Fruit fly (Drosophila melanogaster) whole organism, embryonic: ENCODE measurements around the gene CG10669.

Experiments
- ATbp ChIP-seq: fragments of 200-800 bp; sonication (Bioruptor generic); optimal IDR thresholded peaks from 2 replicates; lab custom pipeline; 2017; ENCODE audit warnings: missing biosample characterization, mild to moderate bottlenecking, missing genetic modification characterization, missing genetic modification reagents
- CG10543 ChIP-seq: fragments of 200-800 bp; sonication (Bioruptor generic); optimal IDR thresholded peaks from 3 replicates; lab custom pipeline; 2017; ENCODE audit warnings: missing biosample characterization, mild to moderate bottlenecking, missing genetic modification characterization, moderate library complexity
- CG10654 ChIP-seq: fragments of 200-800 bp; sonication (Bioruptor generic); optimal IDR thresholded peaks from 2 replicates; lab custom pipeline; 2016; ENCODE audit warnings: missing biosample characterization, missing genetic modification characterization
- CG11723 ChIP-seq: fragments of 200-800 bp; sonication (Bioruptor generic); optimal IDR thresholded peaks from 2 replicates; lab custom pipeline; 2017; ENCODE audit warnings: missing biosample characterization, mild to moderate bottlenecking, missing genetic modification characterization
- CG12744 ChIP-seq: fragments of 200-800 bp; sonication (Bioruptor generic); optimal IDR thresholded peaks from 2 replicates; lab custom pipeline; 2016; ENCODE audit warnings: missing biosample characterization, missing genetic modification characterization
- CG12769 ChIP-seq: fragments of 200-800 bp; sonication (Bioruptor generic); optimal IDR thresholded peaks from 2 replicates; lab custom pipeline; 2019; ENCODE audit warnings: missing biosample characterization, mild to moderate bottlenecking, missing genetic modification characterization, moderate library complexity
- CG13894 ChIP-seq: fragments of 200-800 bp; sonication (Bioruptor generic); optimal IDR thresholded peaks from 3 replicates; lab custom pipeline; 2018; ENCODE audit warnings: missing biosample characterization, mild to moderate bottlenecking, missing genetic modification characterization, moderate library complexity
- CG15011 ChIP-seq: fragments of 200-800 bp; sonication (Bioruptor generic); optimal IDR thresholded peaks from 3 replicates; lab custom pipeline; 2018; ENCODE audit warnings: missing biosample characterization, mild to moderate bottlenecking, missing genetic modification characterization
- CG15269 ChIP-seq: fragments of 200-800 bp; sonication (Bioruptor generic); optimal IDR thresholded peaks from 2 replicates; lab custom pipeline; 2018; ENCODE audit warnings: missing biosample characterization, mild to moderate bottlenecking, missing genetic modification characterization, moderate library complexity
- CG31365 ChIP-seq: fragments of 200-800 bp; sonication (Bioruptor generic); optimal IDR thresholded peaks from 2 replicates; lab custom pipeline; 2018; ENCODE audit warnings: missing biosample characterization, mild to moderate bottlenecking, missing genetic modification characterization
- CG31441 ChIP-seq: fragments of 200-800 bp; sonication (Bioruptor generic); IDR thresholded peaks from 2 replicates; pipeline ENCODE4 v1.3.6; 2022; ENCODE audit warnings: missing biosample characterization, missing genetic modification characterization
- CG3995 ChIP-seq: fragments of 200-800 bp; sonication (Bioruptor generic); optimal IDR thresholded peaks from 3 replicates; lab custom pipeline; 2016; ENCODE audit warnings: missing biosample characterization, missing genetic modification characterization
- CG8281 ChIP-seq: fragments of 200-800 bp; sonication (Bioruptor generic); optimal IDR thresholded peaks from 2 replicates; lab custom pipeline; 2018; ENCODE audit warnings: missing biosample characterization, mild to moderate bottlenecking, missing genetic modification characterization, moderate library complexity
- CG8290 ChIP-seq, 3 experiments: fragments of 200-800 bp; sonication (Bioruptor generic); optimal IDR thresholded peaks; 2 replicates each; lab custom pipeline; 2016 to 2019; ENCODE audit warnings: missing biosample characterization in 3 of 3, missing genetic modification characterization in 3 of 3, mild to moderate bottlenecking in 2 of 3, moderate library complexity in 1 of 3
- Dbx ChIP-seq: fragments of 200-800 bp; sonication (Bioruptor generic); IDR thresholded peaks from 3 replicates; pipeline ENCODE4 v1.3.6; 2022; ENCODE audit warnings: missing biosample characterization, missing genetic modification characterization
- Dip2 ChIP-seq: fragments of 200-800 bp; sonication (Bioruptor generic); IDR thresholded peaks from 2 replicates; pipeline ENCODE4 v1.3.6; 2022; ENCODE audit warnings: missing biosample characterization, missing genetic modification characterization
- Drgx ChIP-seq: fragments of 200-800 bp; sonication (Bioruptor generic); IDR thresholded peaks from 2 replicates; pipeline ENCODE4 v1.3.6; 2022; ENCODE audit warnings: missing biosample characterization, missing genetic modification characterization
- Ets65A ChIP-seq: fragments of 200-800 bp; sonication (Bioruptor generic); peaks from one replicate; lab custom pipeline; 2016; ENCODE audit warnings: missing biosample characterization, missing genetic modification characterization
- HLH54F ChIP-seq: fragments of 200-800 bp; sonication (Bioruptor generic); optimal IDR thresholded peaks from 3 replicates; lab custom pipeline; 2016; ENCODE audit warnings: missing biosample characterization, missing genetic modification characterization
- HLHmδ ChIP-seq: fragments of 200-800 bp; sonication (Bioruptor generic); optimal IDR thresholded peaks from 2 replicates; lab custom pipeline; 2018; ENCODE audit warnings: missing biosample characterization, mild to moderate bottlenecking, missing genetic modification characterization, moderate library complexity
- Hey ChIP-seq: fragments of 200-800 bp; sonication (Bioruptor generic); optimal IDR thresholded peaks from 3 replicates; lab custom pipeline; 2018; ENCODE audit warnings: missing biosample characterization, mild to moderate bottlenecking, missing genetic modification characterization
- Hr39 ChIP-seq: fragments of >200 bp; optimal IDR thresholded peaks from 2 replicates; lab custom pipeline; 2017
- Hsf ChIP-seq: fragments of 200-800 bp; sonication (Bioruptor generic); optimal IDR thresholded peaks from 3 replicates; lab custom pipeline; 2016; ENCODE audit warnings: missing biosample characterization, missing genetic modification characterization
- Lpt ChIP-seq: fragments of >200 bp; optimal IDR thresholded peaks from 2 replicates; lab custom pipeline; 2018; ENCODE audit warnings: missing biosample characterization, missing genetic modification characterization
- Med ChIP-seq: fragments of 200-800 bp; sonication (Bioruptor generic); peaks from one replicate; lab custom pipeline; 2016; ENCODE audit warnings: missing biosample characterization, missing genetic modification characterization, mild to moderate bottlenecking, inconsistent platforms, moderate library complexity
- NC2β ChIP-seq: fragments of 200-800 bp; sonication (Bioruptor generic); optimal IDR thresholded peaks from 2 replicates; lab custom pipeline; 2016; ENCODE audit warnings: missing biosample characterization, missing genetic modification characterization
- Trl ChIP-seq, 3 experiments: fragments of >200 bp in 2 of 3; fragments of 200-800 bp in 1 of 3; sonication (Bioruptor generic) in 1 of 3; optimal IDR thresholded peaks; 2 replicates in 1 of 3; 3 replicates in 2 of 3; lab custom pipeline; 2016 to 2017; ENCODE audit warnings: missing biosample characterization in 1 of 3, missing genetic modification characterization in 1 of 3
- YL-1 ChIP-seq: fragments of 200-800 bp; sonication (Bioruptor generic); optimal IDR thresholded peaks from 3 replicates; lab custom pipeline; 2017; ENCODE audit warnings: missing biosample characterization, mild to moderate bottlenecking, missing genetic modification characterization
- cato ChIP-seq: fragments of 200-800 bp; sonication (Bioruptor generic); optimal IDR thresholded peaks from 2 replicates; lab custom pipeline; 2016; ENCODE audit warnings: missing biosample characterization, missing genetic modification characterization, borderline replicate concordance
- chinmo ChIP-seq: fragments of 200-800 bp; sonication (Bioruptor generic); IDR thresholded peaks from 4 replicates; pipeline ENCODE4 v1.3.6; 2022; ENCODE audit warnings: missing biosample characterization, missing genetic modification characterization; ENCODE audit not compliant: partially characterized antibody
- chm ChIP-seq: fragments of 200-800 bp; sonication (Bioruptor generic); IDR thresholded peaks from 2 replicates; pipeline ENCODE4 v1.3.6; 2022; ENCODE audit warnings: missing biosample characterization, missing genetic modification characterization
- crol ChIP-seq: fragments of 200-800 bp; sonication (Bioruptor generic); IDR thresholded peaks from 2 replicates; pipeline ENCODE4 v1.3.6; 2022; ENCODE audit warnings: missing biosample characterization, missing genetic modification characterization
- exex ChIP-seq: fragments of 200-800 bp; sonication (Bioruptor generic); optimal IDR thresholded peaks from 4 replicates; lab custom pipeline; 2018; ENCODE audit warnings: missing biosample characterization, mild to moderate bottlenecking, missing genetic modification characterization, moderate library complexity
- gce ChIP-seq: fragments of 200-800 bp; sonication (Bioruptor generic); IDR thresholded peaks from 3 replicates; pipeline ENCODE4 v1.3.6; 2022; ENCODE audit warnings: missing biosample characterization, missing genetic modification characterization
- gfzf ChIP-seq: fragments of 200-800 bp; sonication (Bioruptor generic); optimal IDR thresholded peaks from 2 replicates; lab custom pipeline; 2016; ENCODE audit warnings: missing biosample characterization, mild to moderate bottlenecking, missing genetic modification characterization, moderate library complexity
- hkb ChIP-seq, 2 experiments: fragments of 200-800 bp in 1 of 2; fragments of >200 bp in 1 of 2; sonication (Bioruptor generic) in 1 of 2; IDR thresholded peaks in 1 of 2; optimal IDR thresholded peaks in 1 of 2; 2 replicates each; pipeline versions ENCODE4 v1.3.6 to Lab custom; 2017 to 2022; ENCODE audit warnings: missing biosample characterization in 1 of 2, missing genetic modification characterization in 1 of 2
- lilli ChIP-seq: fragments of 200-800 bp; sonication (Bioruptor generic); optimal IDR thresholded peaks from 3 replicates; lab custom pipeline; 2016; ENCODE audit warnings: missing biosample characterization, missing genetic modification characterization
- nerfin-2 ChIP-seq: fragments of 200-800 bp; sonication (Bioruptor generic); IDR thresholded peaks from 2 replicates; pipeline ENCODE4 v1.3.6; 2022; ENCODE audit warnings: missing biosample characterization, missing genetic modification characterization; ENCODE audit not compliant: partially characterized antibody
- otp ChIP-seq: fragments of 200-800 bp; sonication (Bioruptor generic); IDR thresholded peaks from 3 replicates; pipeline ENCODE4, ENCODE4 v1.3.6; 2022; ENCODE audit warnings: missing biosample characterization, missing genetic modification characterization
- slp2 ChIP-seq: fragments of 200-800 bp; sonication (Bioruptor generic); optimal IDR thresholded peaks from 2 replicates; lab custom pipeline; 2016; ENCODE audit warnings: missing biosample characterization, missing genetic modification characterization
- sug ChIP-seq: fragments of 200-800 bp; optimal IDR thresholded peaks from 2 replicates; lab custom pipeline; 2019; ENCODE audit warnings: missing biosample characterization, mild to moderate bottlenecking, missing genetic modification characterization, moderate library complexity
- z ChIP-seq: fragments of 200-800 bp; sonication (Bioruptor generic); IDR thresholded peaks from 3 replicates; pipeline ENCODE4 v1.3.6; 2022; ENCODE audit warnings: missing biosample characterization, missing genetic modification characterization
- zfh2 ChIP-seq: fragments of 200-800 bp; sonication (Bioruptor generic); optimal IDR thresholded peaks from 2 replicates; lab custom pipeline; 2016; ENCODE audit warnings: missing biosample characterization, missing genetic modification characterization

Gene CG10669

dm6 chr3R:25300575-25300974, 34.5 kb downstream of the CG10669 start, which contains the start of gene CG13659:
CG13659 (plus strand) TSS chr3R:25300891.
- TF ChIP-seq chinmo (GFP tag; lab: Robert Waterston, UW) (peak; percentile 57; the same call in 1 of the 4 replicates), Dbx (GFP tag; lab: Robert Waterston, UW) (0 out of 3 replicates have a peak, but pooled peaks have one; percentile 28), nerfin-2 (GFP tag; lab: Robert Waterston, UW) (no peak), hkb (optimal IDR thresholded peaks at IDR 0.05; lab: Kevin White, UChicago) (no peak), hkb (GFP tag; IDR thresholded peaks at IDR 0.05; lab: Robert Waterston, UW) (peak; percentile 10; the same call in 1 of the 2 replicates), CG13894 (tag; lab: Kevin White, UChicago) (peak; percentile 30), slp2 (no peak), Trl (optimal IDR thresholded peaks at IDR 0.05; lab: Kevin White, UChicago) (peak in 1 of 2 experiments; percentile 19), Trl (GFP tag; optimal IDR thresholded peaks at IDR 0.05; lab: Kevin White, UChicago) (no peak), Dip2 (no peak), CG12769 (peak; percentile 61), sug (tag; lab: Kevin White, UChicago) (peak; percentile 97), CG8290 (GFP tag; optimal IDR thresholded peaks at IDR 0.05; lab: Kevin White, UChicago) (no peak), CG8290 (tag; optimal IDR thresholded peaks at IDR 0.05; lab: Kevin White, UChicago) (peak in 1 of 2 experiments; percentile 4), exex (tag; lab: Kevin White, UChicago) (peak; percentile 23), CG15269 (tag; lab: Kevin White, UChicago) (peak; percentile 41)
- TF ChIP-seq, all 482 proteins: peak for 10

dm6 chr3R:25299507-25299964, 35.5 kb downstream of the CG10669 start, which contains the start of gene CG31288:
CG31288 (minus strand) TSS chr3R:25299557.
- TF ChIP-seq exex (tag; lab: Kevin White, UChicago) (peak; percentile 46), chm (GFP tag; lab: Robert Waterston, UW) (no peak)

dm6 chr3R:25297678-25298077, 37.4 kb downstream of the CG10669 start, which contains the start of gene CG31097:
CG31097 (minus strand) TSS chr3R:25297778.
- TF ChIP-seq Dip2: no peak
- TF ChIP-seq exex (tag; lab: Kevin White, UChicago): peak; percentile 4

- TF ChIP-seq ATbp (GFP tag; lab: Kevin White, UChicago) (no peak), CG11723 (no peak), cato (GFP tag; lab: Kevin White, UChicago) (no peak), CG15011 (GFP tag; lab: Kevin White, UChicago) (no peak), HLHmδ (GFP tag; lab: Kevin White, UChicago) (no peak), z (GFP tag; lab: Robert Waterston, UW) (no peak), Hsf (GFP tag; lab: Kevin White, UChicago) (no peak), zfh2 (GFP tag; lab: Kevin White, UChicago) (no peak), CG8281 (tag; lab: Kevin White, UChicago) (no peak), HLH54F (GFP tag; lab: Kevin White, UChicago) (no peak), gfzf (no peak), Med (GFP tag; lab: Kevin White, UChicago) (no peak), crol (no peak), otp (GFP tag; lab: Robert Waterston, UW) (no peak), CG31365 (tag; lab: Kevin White, UChicago) (no peak), YL-1 (GFP tag; lab: Kevin White, UChicago) (no peak), lilli (GFP tag; lab: Kevin White, UChicago) (no peak), CG10654 (GFP tag; lab: Kevin White, UChicago) (no peak), Hey (tag; lab: Kevin White, UChicago) (no peak), Drgx (GFP tag; lab: Robert Waterston, UW) (0 out of 2 replicates have a peak, but pooled peaks have one; percentile 12), CG12744 (GFP tag; lab: Kevin White, UChicago) (no peak), CG3995 (no peak), gce (GFP tag; lab: Robert Waterston, UW) (no peak), Hr39 (lab: Kevin White, UChicago) (no peak), NC2β (GFP tag; lab: Kevin White, UChicago) (no peak), CG31441 (GFP tag; lab: Robert Waterston, UW) (0 out of 2 replicates have a peak, but pooled peaks have one; percentile 36), Ets65A (GFP tag; lab: Kevin White, UChicago) (peak; percentile 58), CG10543 (GFP tag; lab: Kevin White, UChicago) (peak; percentile 32), Lpt (GFP tag; lab: Kevin White, UChicago) (no peak)
Measured at dm6 chr3R:25295320-25296020, 39.6 kb downstream of the CG10669 start, which contains the start of gene CG31102. CG31102 (minus strand) TSS chr3R:25295594.
